Fruit fly (Drosophila melanogaster) whole organism, pupa: ENCODE data around the gene CG42581.

Experiments used
- CG12605 ChIP-seq: fragments of 200-800 bp; sonication (Bioruptor generic); IDR thresholded peaks from 2 replicates; pipeline ENCODE4 v1.3.6; 2022; ENCODE audit warnings: missing biosample characterization, missing genetic modification characterization
- CG15710 ChIP-seq: fragments of 200-800 bp; sonication (Bioruptor generic); optimal IDR thresholded peaks from 2 replicates; lab custom pipeline; 2018; ENCODE audit warnings: missing biosample characterization, mild to moderate bottlenecking, missing genetic modification characterization, moderate library complexity
- CG32121 ChIP-seq: fragments of 200-800 bp; sonication (Bioruptor generic); IDR thresholded peaks from 2 replicates; pipeline ENCODE4 v1.3.6; 2022; ENCODE audit warnings: missing biosample characterization, missing genetic modification characterization

DNA sequence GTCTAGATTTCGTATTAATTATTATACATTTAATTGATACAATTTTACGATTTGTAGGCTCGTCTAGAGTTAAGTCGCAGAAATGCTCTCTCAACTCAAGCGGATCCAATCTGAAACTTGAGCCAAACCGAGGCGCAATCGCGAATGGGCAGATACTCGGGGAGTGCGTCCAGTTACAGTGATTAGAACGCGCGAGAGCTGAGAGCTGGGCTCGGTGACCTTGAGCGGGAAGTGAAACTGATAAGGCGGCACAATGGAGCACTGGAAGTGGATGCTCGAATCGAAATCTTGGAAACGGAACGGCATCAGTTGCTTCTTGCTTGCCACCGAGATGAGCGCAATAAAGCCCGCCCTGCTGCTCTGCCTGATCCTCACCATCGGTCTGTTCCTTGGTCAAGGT is 25.9 kb upstream of the CG42581 start, which contains the start of gene CG34331:
- TF ChIP-seq CG15710 = no peak
- TF ChIP-seq CG12605 (GFP tag; lab: Robert Waterston, UW) = no peak
- no peak for TF ChIP-seq CG32121 (GFP tag; lab: Robert Waterston, UW)
